Fruit fly (Drosophila melanogaster) whole organism, embryonic: ENCODE measurements around the gene CG14961.
A peak's percentile ranks its signal among the peaks of the same experiment; 100 is the strongest.

ENCODE experiments used
- CG10321 ChIP-seq: fragments of 200-800 bp; sonication (Bioruptor generic); IDR thresholded peaks from 2 replicates; pipeline ENCODE4 v1.3.6; 2022; ENCODE audit warnings: missing biosample characterization, missing genetic modification characterization
- CG10462 ChIP-seq: fragments of 200-800 bp; sonication (Bioruptor generic); optimal IDR thresholded peaks from 2 replicates; lab custom pipeline; 2016; ENCODE audit warnings: missing biosample characterization, missing genetic modification characterization
- CG10565 ChIP-seq: fragments of 200-800 bp; sonication (Bioruptor generic); optimal IDR thresholded peaks from 3 replicates; lab custom pipeline; 2016; ENCODE audit warnings: missing biosample characterization, mild to moderate bottlenecking, missing genetic modification characterization
- CG11560 ChIP-seq: fragments of 200-800 bp; sonication (Bioruptor generic); IDR thresholded peaks from 3 replicates; pipeline ENCODE4 v1.3.6; 2022; ENCODE audit warnings: missing biosample characterization, missing genetic modification characterization
- CG11695 ChIP-seq: fragments of 200-800 bp; sonication (Bioruptor generic); IDR thresholded peaks from 3 replicates; pipeline ENCODE4 v1.3.6; 2022; ENCODE audit warnings: missing biosample characterization, missing genetic modification characterization
- CG12219 ChIP-seq: fragments of 200-800 bp; sonication (Bioruptor generic); optimal IDR thresholded peaks from 3 replicates; lab custom pipeline; 2018; ENCODE audit warnings: missing biosample characterization, mild to moderate bottlenecking, missing genetic modification characterization
- CG13775 ChIP-seq: fragments of 200-800 bp; sonication (Bioruptor generic); optimal IDR thresholded peaks from 3 replicates; lab custom pipeline; 2017; ENCODE audit warnings: missing biosample characterization, mild to moderate bottlenecking, missing genetic modification characterization
- CG15601 ChIP-seq: fragments of 200-800 bp; sonication (Bioruptor generic); optimal IDR thresholded peaks from 3 replicates; lab custom pipeline; 2019; ENCODE audit warnings: missing biosample characterization, mild to moderate bottlenecking, missing genetic modification characterization, moderate library complexity
- CG17612 ChIP-seq: fragments of 200-800 bp; sonication (Bioruptor generic); IDR thresholded peaks from 2 replicates; pipeline ENCODE4 v1.3.6; 2022; ENCODE audit warnings: missing biosample characterization, missing genetic modification characterization
- CG18476 ChIP-seq: fragments of 200-800 bp; sonication (Bioruptor generic); optimal IDR thresholded peaks from 2 replicates; lab custom pipeline; 2016; ENCODE audit warnings: missing biosample characterization, mild to moderate bottlenecking, missing genetic modification characterization
- CG2129 ChIP-seq: fragments of 200-800 bp; sonication (Bioruptor generic); IDR thresholded peaks from 2 replicates; pipeline ENCODE4 v1.3.6; 2022; ENCODE audit warnings: missing biosample characterization, missing genetic modification characterization; ENCODE audit not compliant: partially characterized antibody
- CG2202 ChIP-seq: fragments of 200-800 bp; sonication (Bioruptor generic); optimal IDR thresholded peaks from 2 replicates; lab custom pipeline; 2018; ENCODE audit warnings: missing biosample characterization, mild to moderate bottlenecking, missing genetic modification characterization
- CG31441 ChIP-seq: fragments of 200-800 bp; sonication (Bioruptor generic); IDR thresholded peaks from 2 replicates; pipeline ENCODE4 v1.3.6; 2022; ENCODE audit warnings: missing biosample characterization, missing genetic modification characterization
- CG4424 ChIP-seq: fragments of 200-800 bp; sonication (Bioruptor generic); optimal IDR thresholded peaks from 3 replicates; lab custom pipeline; 2016; ENCODE audit warnings: missing biosample characterization, missing genetic modification characterization
- CG5245 ChIP-seq: fragments of 200-800 bp; sonication (Bioruptor generic); optimal IDR thresholded peaks from 3 replicates; lab custom pipeline; 2016; ENCODE audit warnings: missing biosample characterization, missing genetic modification characterization
- CG6791 ChIP-seq: fragments of 200-800 bp; sonication (Bioruptor generic); IDR thresholded peaks from 3 replicates; pipeline ENCODE4 v1.3.6; 2022; ENCODE audit warnings: missing biosample characterization, missing genetic modification characterization; ENCODE audit not compliant: partially characterized antibody
- CG6854 ChIP-seq: fragments of 200-800 bp; sonication (Bioruptor generic); optimal IDR thresholded peaks from 3 replicates; lab custom pipeline; 2017; ENCODE audit warnings: missing biosample characterization, mild to moderate bottlenecking, missing genetic modification characterization
- CG7271 ChIP-seq: fragments of 200-800 bp; sonication (Bioruptor generic); optimal IDR thresholded peaks from 2 replicates; lab custom pipeline; 2018; ENCODE audit warnings: missing biosample characterization, mild to moderate bottlenecking, missing genetic modification characterization, moderate library complexity
- CG8478 ChIP-seq: fragments of >200 bp; optimal IDR thresholded peaks from 2 replicates; lab custom pipeline; 2018
- D19B ChIP-seq: fragments of 200-800 bp; sonication (Bioruptor generic); optimal IDR thresholded peaks from 2 replicates; lab custom pipeline; 2017; ENCODE audit warnings: missing biosample characterization, mild to moderate bottlenecking, missing genetic modification characterization
- Dref ChIP-seq: fragments of 200-800 bp; sonication (Bioruptor generic); IDR thresholded peaks from 2 replicates; pipeline ENCODE4 v1.3.6; 2022; ENCODE audit warnings: missing biosample characterization, missing genetic modification characterization
- Elba2 ChIP-seq: fragments of 200-800 bp; sonication (Bioruptor generic); optimal IDR thresholded peaks from 3 replicates; lab custom pipeline; 2016; ENCODE audit warnings: missing biosample characterization, missing genetic modification characterization
- Hey ChIP-seq: fragments of 200-800 bp; sonication (Bioruptor generic); optimal IDR thresholded peaks from 3 replicates; lab custom pipeline; 2018; ENCODE audit warnings: missing biosample characterization, mild to moderate bottlenecking, missing genetic modification characterization
- Hmr ChIP-seq: fragments of 200-800 bp; sonication (Bioruptor generic); optimal IDR thresholded peaks from 3 replicates; lab custom pipeline; 2017; ENCODE audit warnings: mild to moderate bottlenecking, missing biosample characterization, missing genetic modification reagents, missing genetic modification characterization
- NK7.1 ChIP-seq: fragments of 200-800 bp; sonication (Bioruptor generic); optimal IDR thresholded peaks from 3 replicates; lab custom pipeline; 2016; ENCODE audit warnings: missing biosample characterization, missing genetic modification characterization
- Opbp ChIP-seq: fragments of 200-800 bp; sonication (Bioruptor generic); IDR thresholded peaks from 3 replicates; pipeline ENCODE4 v1.3.6; 2022; ENCODE audit warnings: missing biosample characterization, missing genetic modification characterization; ENCODE audit not compliant: partially characterized antibody
- ash1 ChIP-seq: fragments of 200-800 bp; sonication (Bioruptor generic); optimal IDR thresholded peaks from 2 replicates; lab custom pipeline; 2018; ENCODE audit warnings: missing biosample characterization, mild to moderate bottlenecking, missing genetic modification characterization
- ato ChIP-seq: fragments of 200-800 bp; sonication (Bioruptor generic); IDR thresholded peaks from 2 replicates; pipeline ENCODE4 v1.3.6; 2022; ENCODE audit warnings: missing biosample characterization, missing genetic modification characterization; ENCODE audit not compliant: partially characterized antibody
- br ChIP-seq: fragments of >200 bp; optimal IDR thresholded peaks from 2 replicates; lab custom pipeline; 2017
- btn ChIP-seq: fragments of 200-800 bp; sonication (Bioruptor generic); optimal IDR thresholded peaks from 2 replicates; lab custom pipeline; 2016; ENCODE audit warnings: missing biosample characterization, missing genetic modification characterization
- caup ChIP-seq: fragments of 200-800 bp; sonication (Bioruptor generic); optimal IDR thresholded peaks from 3 replicates; lab custom pipeline; 2017; ENCODE audit warnings: missing biosample characterization, mild to moderate bottlenecking, missing genetic modification characterization, moderate library complexity; ENCODE audit not compliant: severe bottlenecking
- crc ChIP-seq: fragments of 200-800 bp; sonication (Bioruptor generic); optimal IDR thresholded peaks from 2 replicates; lab custom pipeline; 2016; ENCODE audit warnings: missing biosample characterization, missing genetic modification characterization
- dan ChIP-seq: fragments of 200-800 bp; sonication (Bioruptor generic); IDR thresholded peaks from 2 replicates; pipeline ENCODE4 v1.3.6; 2022; ENCODE audit warnings: missing biosample characterization, missing genetic modification characterization
- emc ChIP-seq: fragments of 200-800 bp; sonication (Bioruptor generic); optimal IDR thresholded peaks from 2 replicates; lab custom pipeline; 2016; ENCODE audit warnings: missing biosample characterization, missing genetic modification characterization
- ems ChIP-seq: fragments of 200-800 bp; sonication (Bioruptor generic); optimal IDR thresholded peaks from 3 replicates; lab custom pipeline; 2016; ENCODE audit warnings: missing biosample characterization, missing genetic modification characterization
- gt ChIP-seq: fragments of 200-800 bp; sonication (Bioruptor generic); IDR thresholded peaks from 2 replicates; pipeline ENCODE4 v1.3.6; 2022; ENCODE audit warnings: missing biosample characterization, missing genetic modification characterization
- lmd ChIP-seq: fragments of 200-800 bp; sonication (Bioruptor generic); IDR thresholded peaks from 2 replicates; pipeline ENCODE4 v1.3.6; 2022; ENCODE audit warnings: missing biosample characterization, missing genetic modification characterization
- oc ChIP-seq: fragments of 200-800 bp; sonication (Bioruptor generic); optimal IDR thresholded peaks from 2 replicates; lab custom pipeline; 2018; ENCODE audit warnings: missing biosample characterization, mild to moderate bottlenecking, missing genetic modification characterization, moderate library complexity
- org-1 ChIP-seq: fragments of 200-800 bp; sonication (Bioruptor generic); optimal IDR thresholded peaks from 2 replicates; lab custom pipeline; 2017; ENCODE audit warnings: missing biosample characterization, missing genetic modification characterization
- prd ChIP-seq, 3 experiments: fragments of >200 bp in 2 of 3; fragments of 200-800 bp in 1 of 3; sonication (Bioruptor generic) in 1 of 3; optimal IDR thresholded peaks in 2 of 3; IDR thresholded peaks in 1 of 3; 2 replicates in 2 of 3; 3 replicates in 1 of 3; pipeline versions ENCODE4 v1.3.6 to Lab custom; 2017 to 2022; ENCODE audit warnings: missing biosample characterization in 1 of 3, missing genetic modification characterization in 1 of 3
- salm ChIP-seq: fragments of 200-800 bp; sonication (Bioruptor generic); optimal IDR thresholded peaks from 2 replicates; lab custom pipeline; 2018; ENCODE audit warnings: missing biosample characterization, mild to moderate bottlenecking, missing genetic modification characterization
- scrt ChIP-seq: fragments of 200-800 bp; sonication (Bioruptor generic); optimal IDR thresholded peaks from 2 replicates; lab custom pipeline; 2018; ENCODE audit warnings: missing biosample characterization, mild to moderate bottlenecking, missing genetic modification characterization, moderate library complexity
- shn ChIP-seq: fragments of 200-800 bp; sonication (Bioruptor generic); optimal IDR thresholded peaks from 3 replicates; lab custom pipeline; 2016; ENCODE audit warnings: missing biosample characterization, missing genetic modification characterization
- sr ChIP-seq: fragments of 200-800 bp; sonication (Bioruptor generic); IDR thresholded peaks from 3 replicates; pipeline ENCODE4 v1.3.6; 2022; ENCODE audit warnings: missing biosample characterization, missing genetic modification characterization
- tap ChIP-seq: fragments of 200-800 bp; optimal IDR thresholded peaks from 3 replicates; lab custom pipeline; 2019; ENCODE audit warnings: missing biosample characterization, mild to moderate bottlenecking, missing genetic modification characterization, moderate library complexity
- ttk ChIP-seq: fragments of 200-800 bp; sonication (Bioruptor generic); IDR thresholded peaks from 2 replicates; pipeline ENCODE4 v2.1.2; 2022; ENCODE audit warnings: missing biosample characterization, missing genetic modification characterization
- tx ChIP-seq: fragments of 200-800 bp; sonication (Bioruptor generic); optimal IDR thresholded peaks from 2 replicates; lab custom pipeline; 2016; ENCODE audit warnings: missing biosample characterization, missing genetic modification characterization
- unc-4 ChIP-seq: fragments of 200-800 bp; sonication (Bioruptor generic); IDR thresholded peaks from 2 replicates; pipeline ENCODE4 v1.3.6; 2022; ENCODE audit warnings: missing biosample characterization, missing genetic modification characterization; ENCODE audit not compliant: partially characterized antibody
- zfh1 ChIP-seq: fragments of 200-800 bp; sonication (Bioruptor generic); IDR thresholded peaks from 3 replicates; pipeline ENCODE4 v1.3.6; 2022; ENCODE audit warnings: missing biosample characterization, missing genetic modification characterization
- zfh2 ChIP-seq: fragments of 200-800 bp; sonication (Bioruptor generic); optimal IDR thresholded peaks from 2 replicates; lab custom pipeline; 2016; ENCODE audit warnings: missing biosample characterization, missing genetic modification characterization

CG14961 gene

DNA sequence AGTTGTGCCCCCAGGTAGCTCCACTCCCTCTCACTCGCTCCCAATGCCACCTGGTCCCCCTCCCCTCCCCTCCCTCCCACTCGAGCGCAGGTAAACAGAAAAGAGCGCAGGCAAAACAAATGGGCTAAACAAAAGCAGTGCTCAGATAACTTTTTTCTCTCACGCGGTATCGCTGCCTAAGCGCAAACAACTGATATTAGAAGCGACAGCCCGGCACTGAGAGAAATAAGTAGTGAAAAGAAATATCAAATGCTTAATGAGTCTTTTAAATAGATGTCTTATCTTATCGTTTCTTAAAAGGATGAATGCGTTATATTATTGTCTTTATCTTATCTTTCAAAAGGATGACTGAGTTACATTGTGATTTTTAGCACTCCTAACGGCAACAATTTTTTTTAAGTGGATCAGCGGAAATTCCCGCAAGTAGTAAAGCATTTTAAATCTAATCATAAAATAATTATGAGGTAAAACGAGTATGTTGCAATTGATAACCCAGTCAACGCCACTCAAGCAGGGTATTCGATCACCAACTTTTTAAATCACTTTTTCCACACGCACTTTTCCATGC lies 28.6 kb upstream of the CG14961 start (continued):
- TF ChIP-seq ash1 (GFP tag; lab: Kevin White, UChicago) = no peak
- peak; percentile 62 for TF ChIP-seq CG7271 (tag; lab: Kevin White, UChicago)
- TF ChIP-seq CG2129 = no peak
- peak; percentile 89 for TF ChIP-seq zfh1 (GFP tag; lab: Robert Waterston, UW)
- no peak for TF ChIP-seq unc-4
- no peak; the same call in 2 of the 3 replicates for TF ChIP-seq CG6791 (GFP tag; lab: Robert Waterston, UW)
- peak; percentile 95 for TF ChIP-seq tap (tag; lab: Kevin White, UChicago)
- peak; percentile 92 for TF ChIP-seq CG4424 (GFP tag; lab: Kevin White, UChicago)
- peak; percentile 43 for TF ChIP-seq Hey (tag; lab: Kevin White, UChicago)
- TF ChIP-seq br (lab: Kevin White, UChicago) = no peak
- no peak for TF ChIP-seq CG8478 (lab: Kevin White, UChicago)
- peak; percentile 85 for TF ChIP-seq lmd (GFP tag; lab: Robert Waterston, UW)
- peak; percentile 41; the same call in 1 of the 2 replicates for TF ChIP-seq gt
- TF ChIP-seq D19B (GFP tag; lab: Kevin White, UChicago) = peak; percentile 74
- peak; percentile 90 for TF ChIP-seq CG6854 (GFP tag; lab: Kevin White, UChicago)
- peak; percentile 83 for TF ChIP-seq CG5245 (GFP tag; lab: Kevin White, UChicago)
- TF ChIP-seq CG17612 = peak; percentile 60; the same call in 1 of the 2 replicates
- peak; percentile 84 for TF ChIP-seq CG13775 (GFP tag; lab: Kevin White, UChicago)
- peak; percentile 89 for TF ChIP-seq CG10462 (GFP tag; lab: Kevin White, UChicago)
- TF ChIP-seq emc (GFP tag; lab: Kevin White, UChicago) = peak; percentile 74
- peak; percentile 85 for TF ChIP-seq tx (GFP tag; lab: Kevin White, UChicago)
- TF ChIP-seq shn (GFP tag; lab: Kevin White, UChicago) = peak; percentile 74
- peak; percentile 79 for TF ChIP-seq CG2202 (tag; lab: Kevin White, UChicago)
- TF ChIP-seq CG11560 = peak; percentile 66
- no peak for TF ChIP-seq Opbp (GFP tag; lab: Robert Waterston, UW)
- peak; percentile 89 for TF ChIP-seq org-1 (GFP tag; lab: Kevin White, UChicago)
- no peak; the same call in 2 of the 3 replicates for TF ChIP-seq sr (GFP tag; lab: Robert Waterston, UW)
- peak; percentile 72 for TF ChIP-seq CG10321 (GFP tag; lab: Robert Waterston, UW)
- TF ChIP-seq ato (GFP tag; lab: Robert Waterston, UW) = no peak
- TF ChIP-seq scrt (GFP tag; lab: Kevin White, UChicago) = peak; percentile 86
- peak; percentile 88 for TF ChIP-seq caup
- TF ChIP-seq dan (GFP tag; lab: Robert Waterston, UW) = peak; percentile 32; the same call in 1 of the 2 replicates
- TF ChIP-seq zfh2 (GFP tag; lab: Kevin White, UChicago) = peak; percentile 74
- peak; percentile 85 for TF ChIP-seq ttk (GFP tag; lab: Robert Waterston, UW)
- TF ChIP-seq CG18476 (GFP tag; lab: Kevin White, UChicago) = peak; percentile 83
- TF ChIP-seq oc (tag; lab: Kevin White, UChicago) = peak; percentile 88
- TF ChIP-seq ems (GFP tag; lab: Kevin White, UChicago) = peak; percentile 88
- TF ChIP-seq prd (optimal IDR thresholded peaks at IDR 0.05; lab: Kevin White, UChicago) = no peak
- TF ChIP-seq prd (GFP tag; IDR thresholded peaks at IDR 0.05; lab: Robert Waterston, UW) = peak; percentile 91
- TF ChIP-seq CG31441 = peak; percentile 95
- TF ChIP-seq Dref (GFP tag; lab: Robert Waterston, UW) = no peak
- TF ChIP-seq btn = peak; percentile 74
- peak; percentile 94 for TF ChIP-seq Hmr (GFP tag; lab: Kevin White, UChicago)
- TF ChIP-seq salm (tag; lab: Kevin White, UChicago) = peak; percentile 91
- TF ChIP-seq CG10565 (GFP tag; lab: Kevin White, UChicago) = peak; percentile 56
- peak; percentile 88 for TF ChIP-seq CG15601 (tag; lab: Kevin White, UChicago)
- TF ChIP-seq Elba2 = no peak
- TF ChIP-seq NK7.1 = peak; percentile 90
- TF ChIP-seq CG12219 (GFP tag; lab: Kevin White, UChicago) = peak; percentile 92
- TF ChIP-seq crc (GFP tag; lab: Kevin White, UChicago) = peak; percentile 88
- peak; percentile 94 for TF ChIP-seq CG11695
